Worm (Caenorhabditis elegans): ENCODE results near the gene C24H11.2.
"Not testable (repeated sequence)": the region's sequence is repeated elsewhere in the genome, so short reads cannot be mapped to it uniquely, and the experiment has no call there.

ce11 chrIII:11787376-11787775 is 4.8 kb downstream of the C24H11.2 start, which contains the start of gene C24H11.1:
- TF ChIP-seq tbx-9 (tag; optimal IDR thresholded peaks at IDR 0.05; ENCODE audit: borderline replicate concordance); nhr-90 (tag; optimal IDR thresholded peaks at IDR 0.05); T07F8.4 (tag; optimal IDR thresholded peaks at IDR 0.05); nhr-27 (tag; optimal IDR thresholded peaks at IDR 0.05); ztf-18 (tag; optimal IDR thresholded peaks at IDR 0.05); ceh-40 (GFP tag; IDR thresholded peaks at IDR 0.05); Y53F4B.3 (GFP tag; IDR thresholded peaks at IDR 0.05); B0035.1 (tag; optimal IDR thresholded peaks at IDR 0.05); madf-6 (GFP tag; IDR thresholded peaks at IDR 0.05); F55B11.4 (tag; optimal IDR thresholded peaks at IDR 0.05; ENCODE audit: borderline replicate concordance, insufficient read depth); let-607 (tag; optimal IDR thresholded peaks at IDR 0.05); repo-1 (tag; optimal IDR thresholded peaks at IDR 0.05): not testable (repeated sequence)
